Fruit fly (Drosophila melanogaster) whole organism, embryonic: ENCODE results near the gene MEP-1.

Experiments
- CG10147 ChIP-seq: fragments of 200-800 bp; sonication (Bioruptor generic); optimal IDR thresholded peaks from 2 replicates; lab custom pipeline; 2019; ENCODE audit warnings: missing biosample characterization, mild to moderate bottlenecking, missing genetic modification characterization, moderate library complexity
- CG10431 ChIP-seq: fragments of 200-800 bp; sonication (Bioruptor generic); optimal IDR thresholded peaks from 3 replicates; lab custom pipeline; 2018; ENCODE audit warnings: missing biosample characterization, mild to moderate bottlenecking, missing genetic modification characterization
- CG11093 ChIP-seq: fragments of 200-800 bp; sonication (Bioruptor generic); IDR thresholded peaks from 3 replicates; pipeline ENCODE4 v1.3.6; 2022; ENCODE audit warnings: missing biosample characterization, missing genetic modification characterization
- CG11696 ChIP-seq: fragments of 200-800 bp; sonication (Bioruptor generic); IDR thresholded peaks from 2 replicates; pipeline ENCODE4 v1.3.6; 2022; ENCODE audit warnings: missing biosample characterization, missing genetic modification characterization
- CG13123 ChIP-seq: fragments of 200-800 bp; sonication (Bioruptor generic); optimal IDR thresholded peaks from 2 replicates; lab custom pipeline; 2016; ENCODE audit warnings: missing biosample characterization, missing genetic modification characterization
- CG15479 ChIP-seq: fragments of 200-800 bp; sonication (Bioruptor generic); optimal IDR thresholded peaks from 3 replicates; lab custom pipeline; 2019; ENCODE audit warnings: missing biosample characterization, mild to moderate bottlenecking, missing genetic modification characterization, moderate library complexity
- CG17385 ChIP-seq: fragments of 200-800 bp; sonication (Bioruptor generic); optimal IDR thresholded peaks from 3 replicates; lab custom pipeline; 2018; ENCODE audit warnings: missing biosample characterization, mild to moderate bottlenecking, missing genetic modification characterization
- CG2202 ChIP-seq: fragments of 200-800 bp; sonication (Bioruptor generic); optimal IDR thresholded peaks from 2 replicates; lab custom pipeline; 2018; ENCODE audit warnings: missing biosample characterization, mild to moderate bottlenecking, missing genetic modification characterization
- CG2678 ChIP-seq: fragments of 200-800 bp; sonication (Bioruptor generic); optimal IDR thresholded peaks from 3 replicates; lab custom pipeline; 2019; ENCODE audit warnings: missing biosample characterization, mild to moderate bottlenecking, missing genetic modification characterization, moderate library complexity
- CG2889 ChIP-seq: fragments of 200-800 bp; sonication (Bioruptor generic); IDR thresholded peaks from 3 replicates; pipeline ENCODE4 v1.3.6; 2022; ENCODE audit warnings: missing biosample characterization, missing genetic modification characterization
- CG30403 ChIP-seq: fragments of 200-800 bp; sonication (Bioruptor generic); optimal IDR thresholded peaks from 3 replicates; lab custom pipeline; 2016; ENCODE audit warnings: missing biosample characterization, missing genetic modification characterization
- CG4730 ChIP-seq: fragments of 200-800 bp; sonication (Bioruptor generic); IDR thresholded peaks from 2 replicates; pipeline ENCODE4 v1.3.6; 2022; ENCODE audit warnings: missing biosample characterization, missing genetic modification characterization
- CG4820 ChIP-seq: fragments of 200-800 bp; sonication (Bioruptor generic); optimal IDR thresholded peaks from 3 replicates; lab custom pipeline; 2016; ENCODE audit warnings: missing biosample characterization, missing genetic modification characterization
- CG4854 ChIP-seq: fragments of 200-800 bp; sonication (Bioruptor generic); optimal IDR thresholded peaks from 2 replicates; lab custom pipeline; 2016; ENCODE audit warnings: missing biosample characterization, missing genetic modification characterization, inconsistent platforms
- CG6689 ChIP-seq: fragments of 200-800 bp; sonication (Bioruptor generic); IDR thresholded peaks from 2 replicates; pipeline ENCODE4 v1.3.6; 2022; ENCODE audit warnings: missing biosample characterization, missing genetic modification characterization
- CG6791 ChIP-seq: fragments of 200-800 bp; sonication (Bioruptor generic); IDR thresholded peaks from 3 replicates; pipeline ENCODE4 v1.3.6; 2022; ENCODE audit warnings: missing biosample characterization, missing genetic modification characterization; ENCODE audit not compliant: partially characterized antibody
- CG7745 ChIP-seq: fragments of 200-800 bp; sonication (Bioruptor generic); optimal IDR thresholded peaks from 2 replicates; lab custom pipeline; 2018; ENCODE audit warnings: missing biosample characterization, mild to moderate bottlenecking, missing genetic modification characterization, moderate library complexity
- CG8478 ChIP-seq: fragments of >200 bp; optimal IDR thresholded peaks from 2 replicates; lab custom pipeline; 2018
- CG9876 ChIP-seq: fragments of 200-800 bp; sonication (Bioruptor generic); optimal IDR thresholded peaks from 2 replicates; lab custom pipeline; 2016; ENCODE audit warnings: missing biosample characterization, missing genetic modification characterization
- D19A ChIP-seq: fragments of 200-800 bp; optimal IDR thresholded peaks from 3 replicates; lab custom pipeline; 2019; ENCODE audit warnings: missing biosample characterization, mild to moderate bottlenecking, missing genetic modification characterization, moderate library complexity
- Dip2 ChIP-seq: fragments of 200-800 bp; sonication (Bioruptor generic); IDR thresholded peaks from 2 replicates; pipeline ENCODE4 v1.3.6; 2022; ENCODE audit warnings: missing biosample characterization, missing genetic modification characterization
- Dp ChIP-seq: fragments of 200-800 bp; sonication (Bioruptor generic); optimal IDR thresholded peaks from 2 replicates; lab custom pipeline; 2018; ENCODE audit warnings: missing biosample characterization, mild to moderate bottlenecking, missing genetic modification characterization, moderate library complexity
- Eip74EF ChIP-seq, 2 experiments: fragments of 200-800 bp in 1 of 2; fragments of >200 bp in 1 of 2; sonication (Bioruptor generic) in 1 of 2; optimal IDR thresholded peaks; 2 replicates each; lab custom pipeline; 2017 to 2019; ENCODE audit warnings: missing biosample characterization in 2 of 2, missing genetic modification characterization in 2 of 2, mild to moderate bottlenecking in 1 of 2, moderate library complexity in 1 of 2
- Oli ChIP-seq: fragments of 200-800 bp; sonication (Bioruptor generic); optimal IDR thresholded peaks from 2 replicates; lab custom pipeline; 2018; ENCODE audit warnings: missing biosample characterization, mild to moderate bottlenecking, missing genetic modification characterization, moderate library complexity
- Ravus ChIP-seq: fragments of 200-800 bp; sonication (Bioruptor generic); IDR thresholded peaks from 2 replicates; pipeline ENCODE4 v1.3.6; 2022; ENCODE audit warnings: missing biosample characterization, missing genetic modification characterization
- Rx ChIP-seq: fragments of 200-800 bp; sonication (Bioruptor generic); IDR thresholded peaks from 2 replicates; pipeline ENCODE4 v1.3.6; 2022; ENCODE audit warnings: missing biosample characterization, missing genetic modification characterization
- ac ChIP-seq: fragments of 200-800 bp; sonication (Bioruptor generic); optimal IDR thresholded peaks from 3 replicates; lab custom pipeline; 2017; ENCODE audit warnings: missing biosample characterization, mild to moderate bottlenecking, missing genetic modification characterization
- ap ChIP-seq: fragments of 200-800 bp; sonication (Bioruptor generic); IDR thresholded peaks from 2 replicates; pipeline ENCODE4 v1.3.6; 2022; ENCODE audit warnings: missing biosample characterization, missing genetic modification characterization
- ase ChIP-seq: fragments of 200-800 bp; sonication (Bioruptor generic); IDR thresholded peaks from 3 replicates; pipeline ENCODE4 v1.3.6; 2022; ENCODE audit warnings: missing biosample characterization, missing genetic modification characterization
- cad ChIP-seq: fragments of >200 bp; optimal IDR thresholded peaks from 2 replicates; lab custom pipeline; 2017; ENCODE audit warnings: missing biosample characterization, missing genetic modification characterization
- dimm ChIP-seq: fragments of 200-800 bp; sonication (Bioruptor generic); IDR thresholded peaks from 2 replicates; pipeline ENCODE4 v1.3.6; 2022; ENCODE audit warnings: missing biosample characterization, missing genetic modification characterization
- dysf ChIP-seq: fragments of 200-800 bp; sonication (Bioruptor generic); IDR thresholded peaks from 3 replicates; pipeline ENCODE4 v1.3.6; 2022; ENCODE audit warnings: missing biosample characterization, missing genetic modification characterization
- eve ChIP-seq, 2 experiments: fragments of >200 bp; optimal IDR thresholded peaks; 2 replicates each; lab custom pipeline; 2017; ENCODE audit warnings: missing biosample characterization in 2 of 2, missing genetic modification characterization in 2 of 2
- ftz-f1 ChIP-seq: fragments of 200-800 bp; sonication (Bioruptor generic); optimal IDR thresholded peaks from 2 replicates; lab custom pipeline; 2016; ENCODE audit warnings: missing biosample characterization, missing genetic modification characterization
- gcm ChIP-seq: fragments of 200-800 bp; sonication (Bioruptor generic); optimal IDR thresholded peaks from 2 replicates; lab custom pipeline; 2019; ENCODE audit warnings: missing biosample characterization, mild to moderate bottlenecking, missing genetic modification characterization, moderate library complexity
- grn ChIP-seq: fragments of 200-800 bp; sonication (Bioruptor generic); optimal IDR thresholded peaks from 3 replicates; lab custom pipeline; 2017; ENCODE audit warnings: missing biosample characterization, missing genetic modification characterization
- jumu ChIP-seq: fragments of 200-800 bp; sonication (Bioruptor generic); optimal IDR thresholded peaks from 3 replicates; lab custom pipeline; 2016; ENCODE audit warnings: missing biosample characterization, missing genetic modification characterization
- knrl ChIP-seq: fragments of 200-800 bp; sonication (Bioruptor generic); IDR thresholded peaks from 3 replicates; pipeline ENCODE4 v1.3.6; 2022; ENCODE audit warnings: missing biosample characterization, missing genetic modification characterization; ENCODE audit not compliant: partially characterized antibody
- lov ChIP-seq, 2 experiments: fragments of 200-800 bp in 1 of 2; fragments of >200 bp in 1 of 2; sonication (Bioruptor generic) in 1 of 2; IDR thresholded peaks in 1 of 2; optimal IDR thresholded peaks in 1 of 2; 2 replicates in 1 of 2; 3 replicates in 1 of 2; pipeline versions ENCODE4 v1.3.6 to Lab custom; 2017 to 2022; ENCODE audit warnings: missing biosample characterization in 1 of 2, missing genetic modification characterization in 1 of 2
- mam ChIP-seq: fragments of 200-800 bp; sonication (Bioruptor generic); optimal IDR thresholded peaks from 3 replicates; lab custom pipeline; 2016; ENCODE audit warnings: missing biosample characterization, missing genetic modification characterization
- nerfin-2 ChIP-seq: fragments of 200-800 bp; sonication (Bioruptor generic); IDR thresholded peaks from 2 replicates; pipeline ENCODE4 v1.3.6; 2022; ENCODE audit warnings: missing biosample characterization, missing genetic modification characterization; ENCODE audit not compliant: partially characterized antibody
- nom ChIP-seq: fragments of 200-800 bp; sonication (Bioruptor generic); optimal IDR thresholded peaks from 2 replicates; lab custom pipeline; 2017; ENCODE audit warnings: missing biosample characterization, missing genetic modification characterization, mild to moderate bottlenecking, moderate library complexity, missing genetic modification reagents
- onecut ChIP-seq: fragments of 200-800 bp; sonication (Bioruptor generic); IDR thresholded peaks from 2 replicates; pipeline ENCODE4 v1.3.6; 2022; ENCODE audit warnings: missing biosample characterization, missing genetic modification characterization
- p53 ChIP-seq: fragments of 200-800 bp; sonication (Bioruptor generic); optimal IDR thresholded peaks from 2 replicates; lab custom pipeline; 2016; ENCODE audit warnings: missing biosample characterization, missing genetic modification characterization
- tgo ChIP-seq: fragments of 200-800 bp; sonication (Bioruptor generic); IDR thresholded peaks from 3 replicates; pipeline ENCODE4 v1.3.6; 2022; ENCODE audit warnings: missing biosample characterization, missing genetic modification characterization
- ttk ChIP-seq: fragments of 200-800 bp; sonication (Bioruptor generic); IDR thresholded peaks from 2 replicates; pipeline ENCODE4 v2.1.2; 2022; ENCODE audit warnings: missing biosample characterization, missing genetic modification characterization
- twi ChIP-seq: fragments of 200-800 bp; optimal IDR thresholded peaks from 2 replicates; lab custom pipeline; 2019; ENCODE audit warnings: missing biosample characterization, mild to moderate bottlenecking, missing genetic modification characterization, moderate library complexity
- yki ChIP-seq: fragments of >200 bp; optimal IDR thresholded peaks from 3 replicates; lab custom pipeline; 2018
- z ChIP-seq: fragments of 200-800 bp; sonication (Bioruptor generic); IDR thresholded peaks from 3 replicates; pipeline ENCODE4 v1.3.6; 2022; ENCODE audit warnings: missing biosample characterization, missing genetic modification characterization

MEP-1 gene

dm6 chr3L:2585794-2586741 is 45.4 kb upstream of the MEP-1 start, which contains the start of gene msn (continued):
- TF ChIP-seq CG15479 (GFP tag; lab: Kevin White, UChicago): peak; percentile 66
- no peak for TF ChIP-seq dimm
- no peak for TF ChIP-seq CG11696
- no peak for TF ChIP-seq ap
- peak; percentile 41 for TF ChIP-seq CG10431
- no peak for TF ChIP-seq eve (GFP tag; optimal IDR thresholded peaks at IDR 0.05; lab: Kevin White, UChicago)
- TF ChIP-seq CG4730 (GFP tag; lab: Robert Waterston, UW): no peak
- TF ChIP-seq CG30403: no peak
- no peak for TF ChIP-seq tgo (GFP tag; lab: Robert Waterston, UW)
- TF ChIP-seq CG9876: no peak
- no peak for TF ChIP-seq Rx
- TF ChIP-seq D19A: no peak
- TF ChIP-seq Oli (tag; lab: Kevin White, UChicago): no peak
- TF ChIP-seq CG2202 (tag; lab: Kevin White, UChicago): peak; percentile 16
- TF ChIP-seq nerfin-2 (GFP tag; lab: Robert Waterston, UW): no peak
- TF ChIP-seq yki: peak; percentile 68
- peak; percentile 36; the same call in 2 of the 3 replicates for TF ChIP-seq knrl (GFP tag; lab: Robert Waterston, UW)
- no peak for TF ChIP-seq CG7745 (tag; lab: Kevin White, UChicago)
- no peak for TF ChIP-seq z (GFP tag; lab: Robert Waterston, UW)
- no peak for TF ChIP-seq cad
- TF ChIP-seq Ravus: no peak
- no peak for TF ChIP-seq lov (optimal IDR thresholded peaks at IDR 0.05; lab: Kevin White, UChicago)
- no peak for TF ChIP-seq lov (GFP tag; IDR thresholded peaks at IDR 0.05; lab: Robert Waterston, UW)
- no peak for TF ChIP-seq Dip2
- TF ChIP-seq CG8478 (lab: Kevin White, UChicago): peak; percentile 90
- peak; percentile 4 for TF ChIP-seq gcm (GFP tag; lab: Kevin White, UChicago)
- TF ChIP-seq CG13123 (GFP tag; lab: Kevin White, UChicago): no peak
- TF ChIP-seq ttk (GFP tag; lab: Robert Waterston, UW): no peak
- no peak for TF ChIP-seq mam (GFP tag; lab: Kevin White, UChicago)
- TF ChIP-seq CG2678 (tag; lab: Kevin White, UChicago): peak; percentile 5
- TF ChIP-seq CG11093 (GFP tag; lab: Robert Waterston, UW): no peak
- TF ChIP-seq CG17385 (GFP tag; lab: Kevin White, UChicago): peak; percentile 22
- peak; percentile 19 for TF ChIP-seq ac
- peak; percentile 82 for TF ChIP-seq nom (GFP tag; lab: Kevin White, UChicago)
- no peak for TF ChIP-seq jumu (GFP tag; lab: Kevin White, UChicago)
- TF ChIP-seq CG2889: no peak
- peak; percentile 25; the same call in 1 of the 3 replicates for TF ChIP-seq dysf
- no peak for TF ChIP-seq CG10147
- no peak for TF ChIP-seq CG4854 (GFP tag; lab: Kevin White, UChicago)
- no peak for TF ChIP-seq ftz-f1 (GFP tag; lab: Kevin White, UChicago)
- TF ChIP-seq grn (GFP tag; lab: Kevin White, UChicago): no peak
- no peak for TF ChIP-seq CG6689 (GFP tag; lab: Robert Waterston, UW)
- no peak for TF ChIP-seq CG4820 (GFP tag; lab: Kevin White, UChicago)
- peak; percentile 6 for TF ChIP-seq Dp (GFP tag; lab: Kevin White, UChicago)
- no peak for TF ChIP-seq twi
- TF ChIP-seq ase (GFP tag; lab: Robert Waterston, UW): no peak
- TF ChIP-seq CG6791: peak; percentile 64; the same call in 2 of the 3 replicates
- TF ChIP-seq Eip74EF (GFP tag; optimal IDR thresholded peaks at IDR 0.05; lab: Kevin White, UChicago): peak in 1 of 2 experiments; percentile 47
- TF ChIP-seq p53 (GFP tag; lab: Kevin White, UChicago): no peak
- peak; percentile 17 for TF ChIP-seq onecut (GFP tag; lab: Robert Waterston, UW)
